Fruit fly (Drosophila melanogaster) whole organism, prepupa: ENCODE results near the gene aub.

ENCODE experiments used
- Blimp-1 ChIP-seq: fragments of 200-800 bp; sonication (Bioruptor generic); optimal IDR thresholded peaks from 3 replicates; lab custom pipeline; 2017; ENCODE audit warnings: missing biosample characterization, missing genetic modification characterization, mild to moderate bottlenecking, moderate library complexity, missing genetic modification reagents
- CG10631 ChIP-seq: fragments of 200-800 bp; sonication (Bioruptor generic); optimal IDR thresholded peaks from 2 replicates; lab custom pipeline; 2016; ENCODE audit warnings: missing biosample characterization, missing genetic modification characterization
- CG10669 ChIP-seq: fragments of 200-800 bp; sonication (Bioruptor generic); optimal IDR thresholded peaks from 3 replicates; lab custom pipeline; 2018; ENCODE audit warnings: missing biosample characterization, mild to moderate bottlenecking, missing genetic modification characterization, moderate library complexity
- CG11762 ChIP-seq: fragments of 200-800 bp; sonication (Bioruptor generic); optimal IDR thresholded peaks from 3 replicates; lab custom pipeline; 2016; ENCODE audit warnings: missing biosample characterization, missing genetic modification characterization; ENCODE audit not compliant: insufficient read depth
- CG11902 ChIP-seq: fragments of 200-800 bp; sonication (Bioruptor generic); optimal IDR thresholded peaks from 3 replicates; lab custom pipeline; 2016; ENCODE audit warnings: missing biosample characterization, missing genetic modification characterization
- CG15336 ChIP-seq: fragments of 200-800 bp; sonication (Bioruptor generic); IDR thresholded peaks from 2 replicates; pipeline ENCODE4 v1.3.6; 2022; ENCODE audit warnings: missing biosample characterization, missing genetic modification characterization
- CG1621 ChIP-seq: fragments of 200-800 bp; sonication (Bioruptor generic); optimal IDR thresholded peaks from 3 replicates; lab custom pipeline; 2018; ENCODE audit warnings: missing biosample characterization, mild to moderate bottlenecking, missing genetic modification characterization
- CG16779 ChIP-seq: fragments of 200-800 bp; sonication (Bioruptor generic); optimal IDR thresholded peaks from 3 replicates; lab custom pipeline; 2017; ENCODE audit warnings: missing biosample characterization, mild to moderate bottlenecking, missing genetic modification characterization
- CG3032 ChIP-seq: fragments of 200-800 bp; optimal IDR thresholded peaks from 2 replicates; lab custom pipeline; 2019; ENCODE audit warnings: missing biosample characterization, mild to moderate bottlenecking, missing genetic modification characterization, moderate library complexity
- CG31627 ChIP-seq: fragments of 200-800 bp; sonication (Bioruptor generic); optimal IDR thresholded peaks from 3 replicates; lab custom pipeline; 2016; ENCODE audit warnings: missing biosample characterization, missing genetic modification characterization
- CG32006 ChIP-seq: fragments of 200-800 bp; sonication (Bioruptor generic); optimal IDR thresholded peaks from 3 replicates; lab custom pipeline; 2017; ENCODE audit warnings: missing biosample characterization, mild to moderate bottlenecking, missing genetic modification characterization
- CG3919 ChIP-seq: fragments of 200-800 bp; sonication (Bioruptor generic); optimal IDR thresholded peaks from 3 replicates; lab custom pipeline; 2016; ENCODE audit warnings: missing biosample characterization, missing genetic modification characterization
- CG4318 ChIP-seq: fragments of 200-800 bp; sonication (Bioruptor generic); optimal IDR thresholded peaks from 3 replicates; lab custom pipeline; 2017; ENCODE audit warnings: missing biosample characterization, mild to moderate bottlenecking, missing genetic modification characterization
- CG6163 ChIP-seq: fragments of 200-800 bp; sonication (Bioruptor generic); IDR thresholded peaks from 3 replicates; pipeline ENCODE4 v1.3.6; 2022; ENCODE audit warnings: missing biosample characterization, missing genetic modification characterization
- CG6276 ChIP-seq: fragments of 200-800 bp; sonication (Bioruptor generic); optimal IDR thresholded peaks from 2 replicates; lab custom pipeline; 2017; ENCODE audit warnings: missing biosample characterization, mild to moderate bottlenecking, missing genetic modification characterization
- CG6792 ChIP-seq: fragments of 200-800 bp; sonication (Bioruptor generic); optimal IDR thresholded peaks from 3 replicates; lab custom pipeline; 2016; ENCODE audit warnings: missing biosample characterization, missing genetic modification characterization
- CG6808 ChIP-seq: fragments of 200-800 bp; sonication (Bioruptor generic); optimal IDR thresholded peaks from 3 replicates; lab custom pipeline; 2017; ENCODE audit warnings: missing biosample characterization, missing genetic modification characterization, mild to moderate bottlenecking, moderate library complexity, missing genetic modification reagents
- CG6854 ChIP-seq: fragments of 200-800 bp; sonication (Bioruptor generic); optimal IDR thresholded peaks from 2 replicates; lab custom pipeline; 2017; ENCODE audit warnings: missing biosample characterization, mild to moderate bottlenecking, missing genetic modification characterization
- CG7368 ChIP-seq: fragments of 200-800 bp; sonication (Bioruptor generic); optimal IDR thresholded peaks from 3 replicates; lab custom pipeline; 2016; ENCODE audit warnings: missing biosample characterization, missing genetic modification characterization
- CG8119 ChIP-seq: fragments of 200-800 bp; sonication (Bioruptor generic); IDR thresholded peaks from 3 replicates; pipeline ENCODE4 v1.3.6; 2022; ENCODE audit warnings: missing biosample characterization, missing genetic modification characterization
- CG8319 ChIP-seq: fragments of 200-800 bp; sonication (Bioruptor generic); optimal IDR thresholded peaks from 3 replicates; lab custom pipeline; 2016; ENCODE audit warnings: missing biosample characterization, missing genetic modification characterization
- CG8632 ChIP-seq: fragments of 200-800 bp; sonication (Bioruptor generic); optimal IDR thresholded peaks from 3 replicates; lab custom pipeline; 2016; ENCODE audit warnings: missing biosample characterization, missing genetic modification characterization
- CG9139 ChIP-seq: fragments of 200-800 bp; sonication (Bioruptor generic); optimal IDR thresholded peaks from 3 replicates; lab custom pipeline; 2017; ENCODE audit warnings: missing biosample characterization, mild to moderate bottlenecking, missing genetic modification characterization
- Eip93F ChIP-seq: fragments of 200-800 bp; sonication (Bioruptor generic); optimal IDR thresholded peaks from 2 replicates; lab custom pipeline; 2016; ENCODE audit warnings: missing biosample characterization, mild to moderate bottlenecking, missing genetic modification characterization
- Ets96B ChIP-seq: fragments of 200-800 bp; optimal IDR thresholded peaks from 2 replicates; lab custom pipeline; 2019; ENCODE audit warnings: missing biosample characterization, mild to moderate bottlenecking, missing genetic modification characterization, moderate library complexity
- Hr39 ChIP-seq: fragments of 200-800 bp; sonication (Bioruptor generic); optimal IDR thresholded peaks from 2 replicates; lab custom pipeline; 2016; ENCODE audit warnings: missing biosample characterization, missing genetic modification characterization
- Hr4 ChIP-seq: fragments of 200-800 bp; sonication (Bioruptor generic); optimal IDR thresholded peaks from 3 replicates; lab custom pipeline; 2016; ENCODE audit warnings: missing biosample characterization, missing genetic modification characterization
- Met ChIP-seq: fragments of 200-800 bp; sonication (Bioruptor generic); optimal IDR thresholded peaks from 3 replicates; lab custom pipeline; 2016; ENCODE audit warnings: missing biosample characterization, missing genetic modification characterization
- OdsH ChIP-seq: fragments of 200-800 bp; sonication (Bioruptor generic); optimal IDR thresholded peaks from 3 replicates; lab custom pipeline; 2016; ENCODE audit warnings: missing biosample characterization, missing genetic modification characterization
- Smox ChIP-seq: fragments of 200-800 bp; sonication (Bioruptor generic); optimal IDR thresholded peaks from 3 replicates; lab custom pipeline; 2016; ENCODE audit warnings: missing biosample characterization, missing genetic modification characterization
- Sox102F ChIP-seq: fragments of 200-800 bp; sonication (Bioruptor generic); optimal IDR thresholded peaks from 2 replicates; lab custom pipeline; 2016; ENCODE audit warnings: missing biosample characterization, mild to moderate bottlenecking, missing genetic modification characterization
- Sox14 ChIP-seq: fragments of 200-800 bp; sonication (Bioruptor generic); optimal IDR thresholded peaks from 3 replicates; lab custom pipeline; 2016; ENCODE audit warnings: missing biosample characterization, missing genetic modification characterization
- Sox15 ChIP-seq: fragments of 200-800 bp; sonication (Bioruptor generic); optimal IDR thresholded peaks from 3 replicates; lab custom pipeline; 2016; ENCODE audit warnings: missing biosample characterization, missing genetic modification characterization
- achi ChIP-seq: fragments of 200-800 bp; sonication (Bioruptor generic); optimal IDR thresholded peaks from 3 replicates; lab custom pipeline; 2016; ENCODE audit warnings: missing biosample characterization, missing genetic modification characterization
- acj6 ChIP-seq: fragments of 200-800 bp; sonication (Bioruptor generic); optimal IDR thresholded peaks from 3 replicates; lab custom pipeline; 2016; ENCODE audit warnings: missing biosample characterization, missing genetic modification characterization
- cyc ChIP-seq: fragments of 200-800 bp; sonication (Bioruptor generic); optimal IDR thresholded peaks from 3 replicates; lab custom pipeline; 2016; ENCODE audit warnings: missing biosample characterization, missing genetic modification characterization
- dac ChIP-seq: fragments of 200-800 bp; sonication (Bioruptor generic); optimal IDR thresholded peaks from 2 replicates; lab custom pipeline; 2017; ENCODE audit warnings: missing biosample characterization, mild to moderate bottlenecking, missing genetic modification characterization
- dsx ChIP-seq: fragments of 200-800 bp; optimal IDR thresholded peaks from 3 replicates; lab custom pipeline; 2019; ENCODE audit warnings: missing biosample characterization, mild to moderate bottlenecking, missing genetic modification characterization, moderate library complexity; ENCODE audit not compliant: poor library complexity, severe bottlenecking
- eg ChIP-seq: fragments of 200-800 bp; sonication (Bioruptor generic); IDR thresholded peaks from 3 replicates; pipeline ENCODE4 v1.3.6; 2022; ENCODE audit warnings: missing biosample characterization, missing genetic modification characterization
- esn ChIP-seq: fragments of 200-800 bp; sonication (Bioruptor generic); optimal IDR thresholded peaks from 2 replicates; lab custom pipeline; 2016; ENCODE audit warnings: missing biosample characterization, mild to moderate bottlenecking, missing genetic modification characterization, moderate library complexity
- fd59A ChIP-seq: fragments of 200-800 bp; sonication (Bioruptor generic); optimal IDR thresholded peaks from 2 replicates; lab custom pipeline; 2017; ENCODE audit warnings: missing biosample characterization, mild to moderate bottlenecking, missing genetic modification characterization, missing genetic modification reagents
- fkh ChIP-seq: fragments of 200-800 bp; sonication (Bioruptor generic); optimal IDR thresholded peaks from 3 replicates; lab custom pipeline; 2017; ENCODE audit warnings: missing biosample characterization, mild to moderate bottlenecking, missing genetic modification characterization, moderate library complexity
- lz ChIP-seq: fragments of 200-800 bp; sonication (Bioruptor generic); optimal IDR thresholded peaks from 3 replicates; lab custom pipeline; 2016; ENCODE audit warnings: missing biosample characterization, missing genetic modification characterization
- pdm3 ChIP-seq: fragments of 200-800 bp; sonication (Bioruptor generic); optimal IDR thresholded peaks from 3 replicates; lab custom pipeline; 2016; ENCODE audit warnings: missing biosample characterization, missing genetic modification characterization
- topi ChIP-seq: fragments of 200-800 bp; sonication (Bioruptor generic); optimal IDR thresholded peaks from 3 replicates; lab custom pipeline; 2016; ENCODE audit warnings: missing biosample characterization, missing genetic modification characterization
- vri ChIP-seq: fragments of 200-800 bp; sonication (Bioruptor generic); optimal IDR thresholded peaks from 3 replicates; lab custom pipeline; 2016; ENCODE audit warnings: missing biosample characterization, mild to moderate bottlenecking, missing genetic modification characterization

Gene aub

dm6 chr2L:11014671-11015070, 13.4 kb upstream of the aub start (continued):
- TF ChIP-seq dsx (GFP tag; lab: Kevin White, UChicago) (peak; percentile 46), CG6276 (GFP tag; lab: Kevin White, UChicago) (no peak), CG6163 (GFP tag; lab: Robert Waterston, UW) (peak; percentile 20; the same call in 1 of the 3 replicates), achi (GFP tag; lab: Kevin White, UChicago) (peak; percentile 66), Hr4 (GFP tag; lab: Kevin White, UChicago) (peak; percentile 51), vri (GFP tag; lab: Kevin White, UChicago) (no peak), CG6808 (GFP tag; lab: Kevin White, UChicago) (peak; percentile 69), Hr39 (GFP tag; lab: Kevin White, UChicago) (no peak), pdm3 (no peak), topi (peak; percentile 24), Met (GFP tag; lab: Kevin White, UChicago) (peak; percentile 51)

- TF ChIP-seq CG8632 (GFP tag; lab: Kevin White, UChicago) (no peak), CG8319 (no peak), OdsH (GFP tag; lab: Kevin White, UChicago) (no peak)
These were observed 12.8 kb upstream of the aub start for dm6 chr2L:11014018-11014611.

- peak; percentile 19 for TF ChIP-seq CG8319
- TF ChIP-seq Sox14, result peak; percentile 31
- TF ChIP-seq CG10631 (GFP tag; lab: Kevin White, UChicago), result peak; percentile 70
- peak; percentile 58 for TF ChIP-seq acj6 (GFP tag; lab: Kevin White, UChicago)
- peak; percentile 65 for TF ChIP-seq OdsH (GFP tag; lab: Kevin White, UChicago)
- 0 out of 3 replicates have a peak, but pooled peaks have one; percentile 19 for TF ChIP-seq CG6163 (GFP tag; lab: Robert Waterston, UW)
- TF ChIP-seq CG3919 (GFP tag; lab: Kevin White, UChicago), result peak; percentile 62
- no peak for TF ChIP-seq Smox (GFP tag; lab: Kevin White, UChicago)
- 0 out of 3 replicates have a peak, but pooled peaks have one; percentile 29 for TF ChIP-seq CG8119 (GFP tag; lab: Robert Waterston, UW)
- TF ChIP-seq fd59A (GFP tag; lab: Kevin White, UChicago), result no peak
- TF ChIP-seq CG15336 (GFP tag; lab: Robert Waterston, UW), result 0 out of 2 replicates have a peak, but pooled peaks have one; percentile 32
- TF ChIP-seq cyc (GFP tag; lab: Kevin White, UChicago), result peak; percentile 60
- TF ChIP-seq Sox102F (GFP tag; lab: Kevin White, UChicago), result no peak
- no peak for TF ChIP-seq Blimp-1 (GFP tag; lab: Kevin White, UChicago)
- no peak for TF ChIP-seq CG7368 (GFP tag; lab: Kevin White, UChicago)
- peak; percentile 38 for TF ChIP-seq CG10669 (GFP tag; lab: Kevin White, UChicago)
- TF ChIP-seq eg (GFP tag; lab: Robert Waterston, UW), result peak; percentile 40; the same call in 1 of the 3 replicates
- peak; percentile 46 for TF ChIP-seq topi
- no peak for TF ChIP-seq CG6854 (GFP tag; lab: Kevin White, UChicago)
- peak; percentile 39 for TF ChIP-seq CG11762
- peak; percentile 63 for TF ChIP-seq CG3032 (tag; lab: Kevin White, UChicago)
- TF ChIP-seq CG11902 (GFP tag; lab: Kevin White, UChicago), result peak; percentile 19
- no peak for TF ChIP-seq pdm3
- TF ChIP-seq CG9139 (GFP tag; lab: Kevin White, UChicago), result no peak
- TF ChIP-seq CG16779 (tag; lab: Kevin White, UChicago), result no peak
- peak; percentile 44 for TF ChIP-seq CG31627 (GFP tag; lab: Kevin White, UChicago)
- TF ChIP-seq lz, result peak; percentile 58
- no peak for TF ChIP-seq dac (GFP tag; lab: Kevin White, UChicago)
- no peak for TF ChIP-seq CG32006
- TF ChIP-seq esn (GFP tag; lab: Kevin White, UChicago), result peak; percentile 73
- peak; percentile 13 for TF ChIP-seq CG1621
- TF ChIP-seq CG6792 (GFP tag; lab: Kevin White, UChicago), result peak; percentile 51
- TF ChIP-seq Met (GFP tag; lab: Kevin White, UChicago), result peak; percentile 66
- peak; percentile 53 for TF ChIP-seq Eip93F (GFP tag; lab: Kevin White, UChicago)
- TF ChIP-seq Ets96B (tag; lab: Kevin White, UChicago), result peak; percentile 56
- no peak for TF ChIP-seq CG4318 (GFP tag; lab: Kevin White, UChicago)
- TF ChIP-seq fkh (GFP tag; lab: Kevin White, UChicago), result no peak
- TF ChIP-seq Sox15 (GFP tag; lab: Kevin White, UChicago), result peak; percentile 35
- peak; percentile 60 for TF ChIP-seq achi (GFP tag; lab: Kevin White, UChicago)
These were observed 9.7 kb upstream of the aub start, which contains the start of the genes Art8 and dUTPase for dm6 chr2L:11010999-11011398. TSS of gene Art8 (minus strand) at chr2L:11011086. TSS of gene dUTPase (plus strand) at chr2L:11011312.
